Worm (Caenorhabditis elegans): Measurements from ENCODE around the gene cpg-20.

- TF ChIP-seq nhr-129 (tag; optimal IDR thresholded peaks at IDR 0.05) = peak; percentile 31
- TF ChIP-seq elt-1 (tag; optimal IDR thresholded peaks at IDR 0.05) = no peak
- TF ChIP-seq crh-2 (tag; optimal IDR thresholded peaks at IDR 0.05) = peak; percentile 38
- no peak for TF ChIP-seq ceh-82 (tag; optimal IDR thresholded peaks at IDR 0.05)
- TF ChIP-seq lin-13 (GFP tag; optimal IDR thresholded peaks at IDR 0.05) = no peak
- TF ChIP-seq mdl-1 (tag; optimal IDR thresholded peaks at IDR 0.05) = peak; percentile 24 to 63
- peak in 1 of 2 experiments; percentile 46 for TF ChIP-seq lsy-2 (tag; optimal IDR thresholded peaks at IDR 0.05)
- TF ChIP-seq aly-2 (tag; optimal IDR thresholded peaks at IDR 0.05) = no peak
- peak; percentile 57 for TF ChIP-seq egl-27 (tag; optimal IDR thresholded peaks at IDR 0.05)
- no peak for TF ChIP-seq nhr-6 (tag; optimal IDR thresholded peaks at IDR 0.05)
- no peak for TF ChIP-seq elt-3 (tag; optimal IDR thresholded peaks at IDR 0.05)
- TF ChIP-seq ama-1 (optimal IDR thresholded peaks at IDR 0.05) = no peak
- TF ChIP-seq skn-1 (tag; optimal IDR thresholded peaks at IDR 0.05) = no peak
- TF ChIP-seq nhr-237 (tag; optimal IDR thresholded peaks at IDR 0.05) = no peak
Observed at ce11 chrIV:6099770-6100169, 23.7 kb upstream of the cpg-20 start.

Measured in whole organism, L2 larva.